Worm (Caenorhabditis elegans): Measurements from ENCODE around the gene F41H10.4.

Gene F41H10.4

DNA sequence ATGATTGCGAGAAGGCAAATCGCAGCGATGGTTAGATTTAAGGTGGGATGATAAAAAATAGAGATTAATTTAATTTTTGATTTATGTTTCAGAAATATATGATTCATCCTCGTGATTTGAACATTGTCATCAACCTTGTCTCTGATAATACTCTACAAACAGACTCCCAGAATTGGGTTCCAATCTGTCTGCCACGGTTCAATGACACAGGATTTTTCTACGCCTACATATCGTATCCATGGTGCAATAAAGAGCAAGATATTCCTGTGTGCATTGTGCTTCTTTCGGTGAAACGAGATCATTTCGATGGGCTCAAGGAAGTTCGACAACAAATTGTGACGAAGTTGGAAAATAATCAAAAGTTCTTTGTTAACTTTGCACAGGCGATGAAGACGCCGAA, 3.5 kb downstream of the F41H10.4 start:
- TF ChIP-seq egl-27 (tag; optimal IDR thresholded peaks at IDR 0.05) (no peak), ama-1 (optimal IDR thresholded peaks at IDR 0.05) (peak; percentile 50)

DNA sequence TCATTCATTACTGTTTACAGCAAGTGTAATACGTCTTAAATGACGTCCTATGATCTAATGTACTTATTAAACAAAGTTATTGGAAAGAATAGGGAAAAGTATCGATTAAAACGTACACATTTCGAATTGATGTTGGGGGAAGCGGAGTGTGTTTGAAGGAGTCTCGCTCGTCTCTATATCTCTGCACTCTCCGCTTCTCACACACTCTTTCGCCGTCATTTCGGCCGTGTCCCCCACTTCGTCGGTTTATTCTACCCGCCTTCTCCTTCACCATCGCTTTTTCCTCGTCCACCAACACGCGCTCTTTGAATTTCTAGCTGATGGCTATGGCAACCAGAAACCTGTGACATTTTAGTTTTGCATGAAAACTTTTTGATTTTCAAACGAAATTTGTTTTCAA, 4.5 kb downstream of the F41H10.4 start:
- TF ChIP-seq lin-39 (tag; optimal IDR thresholded peaks at IDR 0.05) (peak; percentile 31), hmg-11 (tag; optimal IDR thresholded peaks at IDR 0.05) (peak; percentile 53), nfya-1 (tag; optimal IDR thresholded peaks at IDR 0.05; ENCODE audit: insufficient read depth) (peak; percentile 39), R02D3.7 (tag; optimal IDR thresholded peaks at IDR 0.05) (no peak), egl-5 (tag; optimal IDR thresholded peaks at IDR 0.05) (no peak), ZK546.5 (tag; optimal IDR thresholded peaks at IDR 0.05) (no peak), nhr-23 (tag; optimal IDR thresholded peaks at IDR 0.05) (no peak), elt-2 (tag; optimal IDR thresholded peaks at IDR 0.05) (peak; percentile 25), elt-3 (tag; optimal IDR thresholded peaks at IDR 0.05) (no peak), ceh-28 (tag; optimal IDR thresholded peaks at IDR 0.05) (peak; percentile 70), egl-27 (tag; optimal IDR thresholded peaks at IDR 0.05) (no peak), nhr-237 (tag; optimal IDR thresholded peaks at IDR 0.05) (no peak), fkh-10 (GFP tag; optimal IDR thresholded peaks at IDR 0.05) (no peak), pha-4 (tag; optimal IDR thresholded peaks at IDR 0.05) (peak; percentile 37), nhr-77 (tag; optimal IDR thresholded peaks at IDR 0.05) (no peak), nhr-67 (tag; optimal IDR thresholded peaks at IDR 0.05) (no peak), jun-1 (tag; optimal IDR thresholded peaks at IDR 0.05) (no peak), nhr-25 (tag; optimal IDR thresholded peaks at IDR 0.05) (peak; percentile 58), ama-1 (optimal IDR thresholded peaks at IDR 0.05) (peak; percentile 60), ztf-11 (tag; optimal IDR thresholded peaks at IDR 0.05) (no peak), lin-15B (tag; optimal IDR thresholded peaks at IDR 0.05) (peak; percentile 70)

DNA sequence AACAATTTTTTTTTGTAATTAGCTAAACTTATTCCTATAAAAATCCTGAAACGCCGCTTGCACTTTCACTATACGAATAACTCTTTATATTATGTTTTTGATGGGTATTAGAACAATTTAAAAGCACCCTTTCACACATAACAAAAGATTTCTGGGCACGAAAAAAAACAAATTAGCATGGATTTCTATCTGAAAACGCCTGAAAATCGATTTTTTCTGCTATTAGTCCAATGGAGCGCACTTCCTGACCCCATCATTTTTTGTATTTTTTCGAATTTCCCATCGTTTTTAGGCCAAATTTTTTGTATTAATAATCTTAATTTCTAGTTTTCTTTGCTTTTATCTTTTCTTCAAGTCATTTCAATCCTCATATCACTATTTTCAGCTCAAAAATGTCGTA, 5.1 kb downstream of the F41H10.4 start, which contains the start of gene F41H10.3:
Gene F41H10.3 (plus strand): TSS at position 388 of the 400 bp plus-strand sequence.
- TF ChIP-seq ZK546.5 (tag; optimal IDR thresholded peaks at IDR 0.05) (no peak), unc-39 (tag; optimal IDR thresholded peaks at IDR 0.05) (no peak), elt-1 (tag; optimal IDR thresholded peaks at IDR 0.05) (no peak), egl-5 (tag; optimal IDR thresholded peaks at IDR 0.05) (no peak), ztf-4 (tag; optimal IDR thresholded peaks at IDR 0.05) (no peak), skn-1 (tag; optimal IDR thresholded peaks at IDR 0.05) (no peak), ama-1 (optimal IDR thresholded peaks at IDR 0.05) (no peak), eor-1 (tag; optimal IDR thresholded peaks at IDR 0.05) (no peak), lin-39 (tag; optimal IDR thresholded peaks at IDR 0.05) (no peak), unc-62 (GFP tag; optimal IDR thresholded peaks at IDR 0.05) (no peak), pha-4 (tag; optimal IDR thresholded peaks at IDR 0.05) (no peak), nhr-67 (tag; optimal IDR thresholded peaks at IDR 0.05) (no peak), fkh-10 (GFP tag; optimal IDR thresholded peaks at IDR 0.05) (no peak), nhr-43 (tag; optimal IDR thresholded peaks at IDR 0.05; ENCODE audit: poor library complexity, severe bottlenecking) (no peak), mdl-1 (tag; optimal IDR thresholded peaks at IDR 0.05) (no peak), elt-3 (tag; optimal IDR thresholded peaks at IDR 0.05) (no peak), nhr-28 (tag; optimal IDR thresholded peaks at IDR 0.05) (no peak), snpc-4 (tag; optimal IDR thresholded peaks at IDR 0.05) (no peak)

DNA sequence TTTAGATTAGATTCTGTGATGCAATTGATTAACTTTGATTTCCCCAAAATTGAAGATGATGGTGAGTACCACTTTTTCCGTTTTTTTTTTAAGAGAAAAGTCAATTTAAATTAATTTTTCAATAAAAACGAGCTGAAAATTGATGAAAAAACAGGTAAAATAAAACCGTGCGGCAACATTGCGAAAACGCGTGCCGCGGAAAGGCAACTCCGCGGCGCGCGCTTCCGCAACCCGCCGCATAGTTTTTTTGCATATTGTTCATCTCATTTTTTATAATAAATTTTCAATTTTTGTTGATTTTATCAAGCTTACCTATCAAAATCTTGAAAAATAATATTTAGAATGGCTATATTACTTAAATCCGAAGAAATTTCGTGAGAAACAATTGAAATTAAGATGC, 6.6 kb downstream of the F41H10.4 start:
- TF ChIP-seq nhr-23 (tag; optimal IDR thresholded peaks at IDR 0.05) = peak; percentile 42
- TF ChIP-seq elt-3 (tag; optimal IDR thresholded peaks at IDR 0.05) = no peak
- TF ChIP-seq nfya-1 (tag; optimal IDR thresholded peaks at IDR 0.05; ENCODE audit: insufficient read depth) = peak; percentile 40

DNA sequence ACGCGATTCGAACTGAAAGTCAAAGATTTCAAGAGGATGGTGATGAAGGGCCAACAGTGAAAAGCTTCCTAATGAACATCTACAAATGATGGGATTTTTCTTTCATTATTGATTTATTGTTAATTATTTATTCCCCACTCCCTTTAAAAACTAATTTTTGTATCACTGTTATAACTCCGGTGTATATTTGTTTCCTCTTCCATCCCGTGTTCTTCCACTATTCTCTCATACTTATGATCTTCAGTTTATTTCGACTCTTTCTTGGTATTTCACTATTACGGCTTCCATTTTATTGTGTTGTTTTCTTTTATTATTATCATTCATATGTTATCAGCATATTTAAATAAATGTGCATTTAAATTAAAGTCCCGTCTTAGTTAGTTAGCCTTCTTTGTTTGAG, 10.0 kb downstream of the F41H10.4 start:
- TF ChIP-seq sea-2 (GFP tag; optimal IDR thresholded peaks at IDR 0.05) = no peak
- no peak for TF ChIP-seq unc-39 (tag; optimal IDR thresholded peaks at IDR 0.05)
- TF ChIP-seq skn-1 (tag; optimal IDR thresholded peaks at IDR 0.05) = no peak
- TF ChIP-seq mdl-1 (tag; optimal IDR thresholded peaks at IDR 0.05) = no peak
- no peak for TF ChIP-seq nfya-1 (tag; optimal IDR thresholded peaks at IDR 0.05; ENCODE audit: insufficient read depth)
- TF ChIP-seq ceh-28 (tag; optimal IDR thresholded peaks at IDR 0.05) = peak; percentile 27
- TF ChIP-seq lin-15B (tag; optimal IDR thresholded peaks at IDR 0.05) = no peak
- TF ChIP-seq fos-1 (tag; optimal IDR thresholded peaks at IDR 0.05) = peak; percentile 57
- TF ChIP-seq elt-2 (tag; optimal IDR thresholded peaks at IDR 0.05) = peak; percentile 55
- TF ChIP-seq ztf-11 (tag; optimal IDR thresholded peaks at IDR 0.05) = no peak
- TF ChIP-seq nhr-77 (tag; optimal IDR thresholded peaks at IDR 0.05) = peak; percentile 13
